Worm (Caenorhabditis elegans) whole organism, L1 larva: ENCODE results near the gene srxa-2.
A peak's percentile ranks its signal among the peaks of the same experiment; 100 is the strongest.

ENCODE experiments used
- C04F5.9 ChIP-seq: sonication (generic microtip); optimal IDR thresholded peaks from 2 replicates; lab custom pipeline; 2016; ENCODE audit warnings: missing genetic modification characterization, missing compliant biosample characterization
- alr-1 ChIP-seq: fragments of 200-800 bp; sonication (Bioruptor generic); optimal IDR thresholded peaks from 2 replicates; lab custom pipeline; 2018; ENCODE audit warnings: borderline replicate concordance, mild to moderate bottlenecking, missing genetic modification characterization, missing compliant biosample characterization
- blmp-1 ChIP-seq: fragments of 150-350 bp; optimal IDR thresholded peaks from 2 replicates; lab custom pipeline; 2014; ENCODE audit warnings: missing biosample characterization, missing genetic modification characterization
- ceh-63 ChIP-seq: fragments of 200-800 bp; sonication (Bioruptor generic); optimal IDR thresholded peaks from 2 replicates; lab custom pipeline; 2018; ENCODE audit warnings: mild to moderate bottlenecking, missing genetic modification characterization, missing compliant biosample characterization
- ceh-8 ChIP-seq: fragments of 200-800 bp; sonication (Bioruptor generic); optimal IDR thresholded peaks from 2 replicates; lab custom pipeline; 2018; ENCODE audit warnings: mild to moderate bottlenecking, missing genetic modification characterization, moderate library complexity, missing compliant biosample characterization
- ceh-82 ChIP-seq, 3 experiments: fragments of 150-350 bp in 1 of 3; sonication (generic microtip) in 2 of 3; optimal IDR thresholded peaks; 2 replicates each; lab custom pipeline; 2014 to 2017; ENCODE audit warnings: missing biosample characterization in 3 of 3, missing genetic modification characterization in 3 of 3
- ceh-90 ChIP-seq: sonication (generic microtip); optimal IDR thresholded peaks from 2 replicates; lab custom pipeline; 2016; ENCODE audit warnings: missing genetic modification characterization, missing compliant biosample characterization
- efl-1 ChIP-seq, 4 experiments: fragments of 150-350 bp; optimal IDR thresholded peaks in 3 of 4; peaks in 1 of 4; 1 replicate in 1 of 4; 2 replicates in 3 of 4; lab custom pipeline; 2014; ENCODE audit warnings: missing biosample characterization in 2 of 4, missing genetic modification characterization in 2 of 4, missing genetic modification reagents in 2 of 4
- egl-27 ChIP-seq, 2 experiments: fragments of 150-350 bp in 1 of 2; sonication (generic microtip); optimal IDR thresholded peaks; 3 replicates each; lab custom pipeline; 2017 to 2018; ENCODE audit warnings: missing biosample characterization in 2 of 2, missing genetic modification characterization in 2 of 2, missing genetic modification reagents in 2 of 2
- elt-2 ChIP-seq: sonication (generic microtip); optimal IDR thresholded peaks from 2 replicates; lab custom pipeline; 2016; ENCODE audit warnings: missing genetic modification characterization, mild to moderate bottlenecking, inconsistent platforms, missing compliant biosample characterization, missing genetic modification reagents
- elt-3 ChIP-seq, 6 experiments: fragments of 150-350 bp in 1 of 6; sonication (generic microtip); optimal IDR thresholded peaks; 2 replicates each; lab custom pipeline; 2017 to 2018; ENCODE audit warnings: missing biosample characterization in 6 of 6, missing genetic modification characterization in 6 of 6, inconsistent platforms in 1 of 6
- fkh-4 ChIP-seq: sonication (generic microtip); optimal IDR thresholded peaks from 2 replicates; lab custom pipeline; 2016; ENCODE audit warnings: missing compliant biosample characterization, missing genetic modification characterization, borderline replicate concordance
- fkh-8 ChIP-seq: sonication (generic microtip); optimal IDR thresholded peaks from 2 replicates; lab custom pipeline; 2016; ENCODE audit warnings: mild to moderate bottlenecking, missing genetic modification characterization, missing compliant biosample characterization
- fos-1 ChIP-seq: fragments of 150-350 bp; optimal IDR thresholded peaks from 2 replicates; lab custom pipeline; 2014; ENCODE audit warnings: missing biosample characterization, missing genetic modification characterization
- hlh-17 ChIP-seq: fragments of 200-800 bp; sonication (Bioruptor generic); optimal IDR thresholded peaks from 2 replicates; lab custom pipeline; 2018; ENCODE audit warnings: missing genetic modification characterization, mild to moderate bottlenecking, missing compliant biosample characterization, moderate library complexity, borderline replicate concordance
- jun-1 ChIP-seq: fragments of 150-350 bp; optimal IDR thresholded peaks from 2 replicates; lab custom pipeline; 2014; ENCODE audit warnings: missing biosample characterization, missing genetic modification reagents, missing genetic modification characterization
- lin-13 ChIP-seq: fragments of 150-350 bp; optimal IDR thresholded peaks from 2 replicates; lab custom pipeline; 2014; ENCODE audit warnings: missing biosample characterization, missing genetic modification reagents, missing genetic modification characterization
- lin-14 ChIP-seq: fragments of 200-800 bp; sonication (Bioruptor generic); optimal IDR thresholded peaks from 2 replicates; lab custom pipeline; 2018; ENCODE audit warnings: mild to moderate bottlenecking, missing genetic modification characterization, moderate library complexity, missing compliant biosample characterization
- lin-35 ChIP-seq, 2 experiments: fragments of 150-350 bp; optimal IDR thresholded peaks; 2 replicates each; lab custom pipeline; 2014; ENCODE audit warnings: missing biosample characterization in 2 of 2, missing genetic modification characterization in 2 of 2, missing genetic modification reagents in 2 of 2
- lir-3 ChIP-seq: sonication (generic microtip); optimal IDR thresholded peaks from 2 replicates; lab custom pipeline; 2016; ENCODE audit warnings: mild to moderate bottlenecking, missing genetic modification characterization, moderate library complexity, missing compliant biosample characterization; ENCODE audit not compliant: poor library complexity
- mdl-1 ChIP-seq, 2 experiments: fragments of 150-350 bp; optimal IDR thresholded peaks; 2 replicates each; lab custom pipeline; 2014 to 2017; ENCODE audit warnings: missing biosample characterization in 2 of 2, missing genetic modification characterization in 2 of 2, inconsistent platforms in 1 of 2
- mef-2 ChIP-seq: fragments of 150-350 bp; optimal IDR thresholded peaks from 2 replicates; lab custom pipeline; 2014; ENCODE audit warnings: missing biosample characterization, missing genetic modification characterization
- mep-1 ChIP-seq: fragments of 150-350 bp; optimal IDR thresholded peaks from 2 replicates; lab custom pipeline; 2014; ENCODE audit warnings: missing biosample characterization, missing genetic modification characterization
- nhr-19 ChIP-seq: fragments of 200-800 bp; sonication (Bioruptor generic); conservative IDR thresholded peaks from 2 replicates; pipeline ENCODE4 v1.3.6; 2022; ENCODE audit warnings: missing genetic modification characterization, missing compliant biosample characterization
- nhr-20 ChIP-seq: sonication (generic microtip); optimal IDR thresholded peaks from 2 replicates; lab custom pipeline; 2016; ENCODE audit warnings: mild to moderate bottlenecking, missing genetic modification characterization, missing compliant biosample characterization
- nhr-28 ChIP-seq: fragments of 150-350 bp; optimal IDR thresholded peaks from 2 replicates; lab custom pipeline; 2014; ENCODE audit warnings: missing biosample characterization, missing genetic modification characterization
- nhr-47 ChIP-seq: sonication (generic microtip); optimal IDR thresholded peaks from 2 replicates; lab custom pipeline; 2016; ENCODE audit warnings: mild to moderate bottlenecking, missing genetic modification characterization, moderate library complexity, missing compliant biosample characterization
- nhr-71 ChIP-seq: sonication (generic microtip); optimal IDR thresholded peaks from 2 replicates; lab custom pipeline; 2016; ENCODE audit warnings: mild to moderate bottlenecking, missing genetic modification characterization, moderate library complexity, missing compliant biosample characterization
- pag-3 ChIP-seq: sonication (generic microtip); optimal IDR thresholded peaks from 2 replicates; lab custom pipeline; 2017; ENCODE audit warnings: missing genetic modification characterization, mild to moderate bottlenecking, missing compliant biosample characterization, antibody characterized with exemption, borderline replicate concordance; ENCODE audit not compliant: insufficient read depth
- snpc-4 ChIP-seq: fragments of 150-350 bp; optimal IDR thresholded peaks from 2 replicates; lab custom pipeline; 2014; ENCODE audit warnings: missing biosample characterization, missing genetic modification characterization
- snu-23 ChIP-seq: sonication (generic microtip); optimal IDR thresholded peaks from 2 replicates; lab custom pipeline; 2016; ENCODE audit warnings: missing genetic modification characterization, missing compliant biosample characterization
- sox-4 ChIP-seq: sonication (generic microtip); optimal IDR thresholded peaks from 2 replicates; lab custom pipeline; 2016; ENCODE audit warnings: missing genetic modification characterization, missing compliant biosample characterization
- sup-37 ChIP-seq: fragments of 200-800 bp; sonication (Bioruptor generic); optimal IDR thresholded peaks from 2 replicates; lab custom pipeline; 2018; ENCODE audit warnings: mild to moderate bottlenecking, missing genetic modification characterization, missing compliant biosample characterization
- swsn-7 ChIP-seq: sonication (generic microtip); optimal IDR thresholded peaks from 2 replicates; lab custom pipeline; 2016; ENCODE audit warnings: missing genetic modification characterization, missing compliant biosample characterization
- unc-130 ChIP-seq: fragments of 150-350 bp; optimal IDR thresholded peaks from 2 replicates; lab custom pipeline; 2017; ENCODE audit warnings: missing biosample characterization, missing genetic modification characterization, inconsistent platforms
- vab-15 ChIP-seq: sonication (generic microtip); optimal IDR thresholded peaks from 2 replicates; lab custom pipeline; 2017; ENCODE audit warnings: missing genotype, mild to moderate bottlenecking, missing genetic modification characterization, missing compliant biosample characterization
- xbp-1 ChIP-seq: sonication (generic microtip); optimal IDR thresholded peaks from 2 replicates; lab custom pipeline; 2016; ENCODE audit warnings: missing genetic modification characterization, missing compliant biosample characterization
- ztf-4 ChIP-seq: fragments of 150-350 bp; optimal IDR thresholded peaks from 2 replicates; lab custom pipeline; 2014; ENCODE audit warnings: missing biosample characterization, missing genetic modification characterization

Gene srxa-2

DNA sequence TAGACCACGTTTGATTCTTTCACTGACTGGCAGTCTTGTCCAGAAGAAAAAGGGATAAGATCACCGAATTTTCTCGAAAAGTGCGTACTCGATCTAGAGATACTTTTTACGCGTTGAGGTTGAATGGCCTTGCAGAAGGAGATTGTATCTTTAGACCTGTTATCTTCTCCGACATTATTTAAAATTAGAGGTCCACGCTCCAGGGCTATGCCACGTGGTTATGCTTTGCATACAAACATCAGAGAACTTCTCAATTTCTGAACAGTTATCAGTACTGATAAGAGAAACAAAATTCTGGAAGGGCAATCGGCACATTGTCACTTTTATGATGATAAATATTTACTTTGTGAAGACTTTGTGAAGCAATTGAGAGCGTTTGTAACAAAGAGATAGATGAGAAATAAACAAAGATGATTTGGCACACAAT, 18.9 kb downstream of the srxa-2 start (continued):
- no peak for TF ChIP-seq lir-3 (tag; lab: Kevin White, UChicago)
- TF ChIP-seq unc-130 (tag; lab: Kevin White, UChicago): peak; percentile 35
- TF ChIP-seq ceh-82 (tag; optimal IDR thresholded peaks at IDR 0.05; lab: Kevin White, UChicago): no peak
- TF ChIP-seq hlh-17: no peak
- TF ChIP-seq fkh-8 (tag; lab: Kevin White, UChicago): no peak
- TF ChIP-seq jun-1 (tag; lab: Kevin White, UChicago): peak; percentile 44
- TF ChIP-seq lin-13 (GFP tag; lab: Kevin White, UChicago): peak; percentile 66
- TF ChIP-seq swsn-7 (tag; lab: Kevin White, UChicago): peak; percentile 41
- peak; percentile 83 for TF ChIP-seq mep-1 (tag; lab: Kevin White, UChicago)
- peak; percentile 12 for TF ChIP-seq xbp-1 (tag; lab: Kevin White, UChicago)
- peak; percentile 93 for TF ChIP-seq nhr-20 (tag; lab: Kevin White, UChicago)
- peak in 1 of 2 experiments; percentile 93 for TF ChIP-seq mdl-1 (tag; optimal IDR thresholded peaks at IDR 0.05; lab: Kevin White, UChicago)
- TF ChIP-seq sox-4 (tag; lab: Kevin White, UChicago): no peak
- peak; percentile 3 for TF ChIP-seq C04F5.9
- TF ChIP-seq ceh-8 (GFP tag; lab: Kevin White, UChicago): no peak
- TF ChIP-seq snu-23: peak; percentile 81
- peak; percentile 63 for TF ChIP-seq nhr-47 (tag; lab: Kevin White, UChicago)
- no peak for TF ChIP-seq vab-15 (tag; lab: Kevin White, UChicago)
- peak; percentile 90 for TF ChIP-seq nhr-71 (tag; lab: Kevin White, UChicago)
- peak; percentile 81 for TF ChIP-seq nhr-19
- peak; percentile 82 for TF ChIP-seq lin-14 (GFP tag; lab: Kevin White, UChicago)
- TF ChIP-seq lin-35 (GFP tag; optimal IDR thresholded peaks at IDR 0.05; lab: Kevin White, UChicago): peak in 1 of 2 experiments; percentile 77
- no peak for TF ChIP-seq ceh-90 (tag; lab: Kevin White, UChicago)
- TF ChIP-seq mef-2 (tag; lab: Kevin White, UChicago): no peak
- no peak for TF ChIP-seq ztf-4 (tag; lab: Kevin White, UChicago)
- peak in 1 of 2 experiments; percentile 22 for TF ChIP-seq efl-1 (optimal IDR thresholded peaks at IDR 0.05; lab: Kevin White, UChicago)
- TF ChIP-seq efl-1 (GFP tag; optimal IDR thresholded peaks at IDR 0.05 in 1 of 2; lab: Kevin White, UChicago): peak in 1 of 2 experiments; percentile 38
- TF ChIP-seq nhr-28 (tag; lab: Kevin White, UChicago): no peak
- TF ChIP-seq sup-37 (GFP tag; lab: Kevin White, UChicago): no peak
- peak; percentile 80 for TF ChIP-seq blmp-1 (tag; lab: Kevin White, UChicago)
- peak; percentile 61 for TF ChIP-seq snpc-4
- TF ChIP-seq alr-1 (tag; lab: Kevin White, UChicago): no peak
- TF ChIP-seq fkh-4 (tag; lab: Kevin White, UChicago): no peak
- peak; percentile 92 for TF ChIP-seq elt-2 (tag; lab: Kevin White, UChicago)
- no peak for TF ChIP-seq pag-3 (tag; lab: Kevin White, UChicago)
- TF ChIP-seq elt-3 (tag; optimal IDR thresholded peaks at IDR 0.05; lab: Kevin White, UChicago): peak in 4 of 6 experiments; percentile 4 to 96 (median 58)
- TF ChIP-seq egl-27 (tag; optimal IDR thresholded peaks at IDR 0.05; lab: Kevin White, UChicago): peak in 1 of 2 experiments; percentile 11
- TF ChIP-seq, all 84 proteins: peak for 30

DNA sequence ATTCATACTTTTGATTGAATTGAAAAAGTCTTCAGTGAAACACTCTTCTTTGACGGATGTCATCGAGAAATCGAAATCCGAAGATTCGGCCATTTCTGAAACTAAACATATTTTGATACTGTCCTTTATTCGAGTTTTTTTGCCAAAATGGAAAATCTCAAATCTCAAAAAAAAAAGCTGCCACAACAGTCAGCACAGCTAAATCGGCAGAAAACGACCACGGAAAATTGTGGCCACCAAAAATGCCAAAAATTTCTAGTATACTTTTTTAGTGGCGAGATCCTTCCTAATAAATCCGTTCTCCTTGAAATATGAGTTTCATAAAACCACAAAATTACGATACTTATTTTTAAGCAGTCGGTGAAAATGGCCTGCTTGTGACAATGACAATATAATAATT, 20.7 kb downstream of the srxa-2 start, which contains the start of gene F38E11.9:
F38E11.9 (minus strand) TSS at position 101 of the 400 bp plus-strand sequence.
- TF ChIP-seq fkh-4 (tag; lab: Kevin White, UChicago): no peak
- no peak for TF ChIP-seq ceh-63 (GFP tag; lab: Kevin White, UChicago)
- no peak for TF ChIP-seq fos-1 (tag; lab: Kevin White, UChicago)
- no peak for TF ChIP-seq sox-4 (tag; lab: Kevin White, UChicago)
